Fruit fly (Drosophila melanogaster) whole organism, wandering third instar larva: ENCODE measurements around the gene CG11710.

Source experiments
- Jra ChIP-seq: sonication (Bioruptor generic); optimal IDR thresholded peaks from 2 replicates; lab custom pipeline; 2016; ENCODE audit warnings: missing biosample characterization, missing genetic modification characterization
- br ChIP-seq: fragments of 200-800 bp; sonication (Bioruptor generic); optimal IDR thresholded peaks from 2 replicates; lab custom pipeline; 2016; ENCODE audit warnings: missing biosample characterization, missing genetic modification characterization

DNA sequence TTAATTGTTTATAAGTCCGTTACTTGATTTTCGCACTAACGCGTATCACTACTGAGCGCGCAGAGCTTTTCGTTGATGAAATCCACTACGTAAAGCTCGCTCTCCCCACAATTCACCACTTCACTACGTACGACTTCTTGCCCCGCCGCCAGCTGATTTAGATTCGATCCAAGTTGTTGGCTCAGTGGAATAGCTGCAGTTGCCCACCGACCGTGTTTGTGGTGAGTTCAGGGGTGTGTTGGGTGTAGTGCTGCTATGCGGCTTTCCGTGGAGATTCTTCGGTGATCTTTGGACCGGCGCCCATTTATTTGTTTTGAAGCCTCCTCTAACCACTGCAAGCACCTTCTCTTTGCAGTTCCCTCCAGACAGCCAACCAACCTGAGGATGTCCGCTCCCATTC is 38.7 kb upstream of the CG11710 start:
- TF ChIP-seq Jra (no peak), br (GFP tag; lab: Kevin White, UChicago) (no peak)
